Fruit fly (Drosophila melanogaster) Kc167 (cell line): ENCODE measurements around the gene bon.

ENCODE experiments used
- Sin3A ChIP-seq: fragments of >200 bp; optimal IDR thresholded peaks from 2 replicates; lab custom pipeline; 2018; ENCODE audit warnings: missing external identifiers
- insv ChIP-seq: fragments of >200 bp; optimal IDR thresholded peaks from 3 replicates; lab custom pipeline; 2018; ENCODE audit warnings: missing external identifiers
- psq ChIP-seq: fragments of >200 bp; optimal IDR thresholded peaks from 2 replicates; lab custom pipeline; 2017; ENCODE audit warnings: missing external identifiers
- ttk ChIP-seq: sonication (Bioruptor generic); optimal IDR thresholded peaks from 2 replicates; lab custom pipeline; 2017; ENCODE audit warnings: missing external identifiers

dm6 chr3R:20626123-20626522 is 33.2 kb downstream of the bon start:
- TF ChIP-seq ttk (lab: Kevin White, UChicago) (no peak), insv (lab: Kevin White, UChicago) (no peak), psq (lab: Kevin White, UChicago) (no peak), Sin3A (no peak)
